ENCODE assay signal across 5 worm cellular contexts in genomic region chrIV:3824720-3825119, ce11.
TF ChIP-seq lines count a peak whose summit lies in the region.

No protein-coding gene starts in this region.

TF ChIP-seq in whole organism, L1 larva, 84 proteins besides CTCF, POLR2A, EP300 and RAD21 (continues in another document):
- TF ChIP-seq lsy-2 (tag; optimal IDR thresholded peaks at IDR 0.05; lab: Kevin White, UChicago): peak; percentile 10 to 20
- no peak for TF ChIP-seq pqm-1 (tag; optimal IDR thresholded peaks at IDR 0.05; lab: Kevin White, UChicago)
- no peak for TF ChIP-seq F16B12.6 (tag; optimal IDR thresholded peaks at IDR 0.05; lab: Kevin White, UChicago)
- TF ChIP-seq ceh-88 (GFP tag; IDR thresholded peaks at IDR 0.05; lab: Robert Waterston, UW): no peak
- peak; percentile 9 for TF ChIP-seq xbp-1 (tag; optimal IDR thresholded peaks at IDR 0.05; lab: Kevin White, UChicago)
- TF ChIP-seq fkh-4 (tag; optimal IDR thresholded peaks at IDR 0.05; lab: Kevin White, UChicago; ENCODE audit: borderline replicate concordance): no peak
- TF ChIP-seq elt-3 (tag; optimal IDR thresholded peaks at IDR 0.05; lab: Kevin White, UChicago): no peak
- no peak for TF ChIP-seq unc-86 (tag; optimal IDR thresholded peaks at IDR 0.05; lab: Kevin White, UChicago)
- TF ChIP-seq nhr-237 (tag; optimal IDR thresholded peaks at IDR 0.05; lab: Kevin White, UChicago): no peak
- no peak for TF ChIP-seq nhr-19 (GFP tag; conservative IDR thresholded peaks at IDR 0.05; lab: Robert Waterston, UW)
- peak; percentile 21 for TF ChIP-seq swsn-7 (tag; optimal IDR thresholded peaks at IDR 0.05; lab: Kevin White, UChicago)
- TF ChIP-seq nhr-11 (tag; optimal IDR thresholded peaks at IDR 0.05; lab: Kevin White, UChicago): no peak
- TF ChIP-seq ets-5 (GFP tag; IDR thresholded peaks at IDR 0.05; lab: Robert Waterston, UW): no peak
- TF ChIP-seq C04F5.9 (tag; optimal IDR thresholded peaks at IDR 0.05; lab: Kevin White, UChicago): no peak
- no peak for TF ChIP-seq Y116A8C.19 (tag; optimal IDR thresholded peaks at IDR 0.05; lab: Kevin White, UChicago; ENCODE audit: borderline replicate concordance)
- peak in 1 of 3 experiments; percentile 3 for TF ChIP-seq dpl-1 (GFP tag; optimal IDR thresholded peaks at IDR 0.05; lab: Kevin White, UChicago)
- TF ChIP-seq unc-98 (GFP tag; IDR thresholded peaks at IDR 0.05; lab: Robert Waterston, UW): no peak
- no peak for TF ChIP-seq fkh-10 (GFP tag; optimal IDR thresholded peaks at IDR 0.05; lab: Kevin White, UChicago)
- no peak for TF ChIP-seq ceh-8 (GFP tag; optimal IDR thresholded peaks at IDR 0.05; lab: Kevin White, UChicago)

TF ChIP-seq in whole organism, L3 larva, 47 proteins besides CTCF, POLR2A, EP300 and RAD21:
- TF ChIP-seq eor-1 (tag; optimal IDR thresholded peaks at IDR 0.05; lab: Kevin White, UChicago): no peak
- TF ChIP-seq ztf-11 (tag; optimal IDR thresholded peaks at IDR 0.05; lab: Kevin White, UChicago): no peak
- TF ChIP-seq R02D3.7 (tag; optimal IDR thresholded peaks at IDR 0.05; lab: Kevin White, UChicago): no peak
- no peak for TF ChIP-seq tbx-2 (tag; optimal IDR thresholded peaks at IDR 0.05; lab: Kevin White, UChicago)
- TF ChIP-seq hmg-11 (tag; optimal IDR thresholded peaks at IDR 0.05; lab: Kevin White, UChicago): peak; percentile 57
- TF ChIP-seq ceh-82 (tag; optimal IDR thresholded peaks at IDR 0.05; lab: Kevin White, UChicago): no peak
- no peak for TF ChIP-seq skn-1 (tag; optimal IDR thresholded peaks at IDR 0.05; lab: Kevin White, UChicago)
- TF ChIP-seq lsy-12 (tag; optimal IDR thresholded peaks at IDR 0.05; lab: Kevin White, UChicago): no peak
- TF ChIP-seq egl-27 (tag; optimal IDR thresholded peaks at IDR 0.05; lab: Kevin White, UChicago): no peak
- peak; percentile 84 for TF ChIP-seq lin-39 (tag; optimal IDR thresholded peaks at IDR 0.05; lab: Kevin White, UChicago)
- no peak for TF ChIP-seq nhr-23 (tag; optimal IDR thresholded peaks at IDR 0.05; lab: Kevin White, UChicago)
- TF ChIP-seq nfya-1 (tag; optimal IDR thresholded peaks at IDR 0.05; lab: Kevin White, UChicago; ENCODE audit: insufficient read depth): peak; percentile 68
- no peak for TF ChIP-seq nhr-43 (tag; optimal IDR thresholded peaks at IDR 0.05; lab: Kevin White, UChicago; ENCODE audit: poor library complexity, severe bottlenecking)
- TF ChIP-seq lin-15B (tag; optimal IDR thresholded peaks at IDR 0.05; lab: Kevin White, UChicago): peak; percentile 20
- TF ChIP-seq aly-2 (tag; optimal IDR thresholded peaks at IDR 0.05; lab: Kevin White, UChicago): no peak
- TF ChIP-seq ceh-9 (tag; optimal IDR thresholded peaks at IDR 0.05; lab: Kevin White, UChicago): no peak
- TF ChIP-seq ceh-16 (tag; optimal IDR thresholded peaks at IDR 0.05; lab: Kevin White, UChicago): no peak

TF ChIP-seq in whole organism, early embryonic, 17 proteins besides CTCF, POLR2A, EP300 and RAD21:
- TF ChIP-seq aly-1 (tag; optimal IDR thresholded peaks at IDR 0.05; lab: Kevin White, UChicago) (no peak), ceh-13 (GFP tag; optimal IDR thresholded peaks at IDR 0.05; lab: Kevin White, UChicago) (no peak), B0310.2 (tag; optimal IDR thresholded peaks at IDR 0.05; lab: Kevin White, UChicago) (no peak), hmg-4 (GFP tag; optimal IDR thresholded peaks at IDR 0.05; lab: Kevin White, UChicago) (peak; percentile 20), sea-1 (GFP tag; conservative IDR thresholded peaks at IDR 0.05; lab: Robert Waterston, UW) (no peak), tbx-37 (GFP tag; conservative IDR thresholded peaks at IDR 0.05; lab: Robert Waterston, UW) (no peak), tra-4 (tag; optimal IDR thresholded peaks at IDR 0.05; lab: Kevin White, UChicago) (no peak), tbx-11 (GFP tag; IDR thresholded peaks at IDR 0.05; lab: Robert Waterston, UW) (no peak), F13C5.2 (tag; optimal IDR thresholded peaks at IDR 0.05; lab: Kevin White, UChicago) (peak; percentile 18), scrt-1 (GFP tag; IDR thresholded peaks at IDR 0.05; lab: Robert Waterston, UW) (no peak), hnd-1 (tag; optimal IDR thresholded peaks at IDR 0.05; lab: Kevin White, UChicago) (no peak), ceh-36 (tag; optimal IDR thresholded peaks at IDR 0.05; lab: Kevin White, UChicago) (no peak)

TF ChIP-seq in whole organism, midembryonic, 9 proteins besides CTCF, POLR2A, EP300 and RAD21:
- TF ChIP-seq cog-1 (tag; optimal IDR thresholded peaks at IDR 0.05; lab: Kevin White, UChicago) (peak; percentile 48), ztf-29 (GFP tag; IDR thresholded peaks at IDR 0.05; lab: Robert Waterston, UW) (no peak)

TF ChIP-seq in whole organism, young adult, 124 proteins besides CTCF, POLR2A, EP300 and RAD21:
- no peak for TF ChIP-seq nfya-2 (GFP tag; IDR thresholded peaks at IDR 0.05; lab: Robert Waterston, UW)
- peak; percentile 49; the same call in 1 of the 2 replicates for TF ChIP-seq hmg-1.2 (GFP tag; IDR thresholded peaks at IDR 0.05; lab: Robert Waterston, UW)
